Worm (Caenorhabditis elegans): Measurements from ENCODE around the gene rog-1.

Gene rog-1

ce11 chrII:1320412-1320811, 54.4 kb downstream of the rog-1 start (continued):
- peak; percentile 73 for TF ChIP-seq egrh-3 (GFP tag; IDR thresholded peaks at IDR 0.05)
- TF ChIP-seq F39B2.1 (GFP tag; IDR thresholded peaks at IDR 0.05): 0 out of 2 replicates have a peak, but pooled peaks have one; percentile 43
- no peak for TF ChIP-seq T07F8.4 (tag; optimal IDR thresholded peaks at IDR 0.05)
- TF ChIP-seq Y53F4B.3 (GFP tag; IDR thresholded peaks at IDR 0.05): peak; percentile 78; the same call in 1 of the 2 replicates
- TF ChIP-seq athp-1 (tag; optimal IDR thresholded peaks at IDR 0.05): peak; percentile 95
- TF ChIP-seq hrde-1 (tag; optimal IDR thresholded peaks at IDR 0.05; ENCODE audit: borderline replicate concordance): peak; percentile 55
- TF ChIP-seq snpc-1.1 (tag; optimal IDR thresholded peaks at IDR 0.05; ENCODE audit: insufficient read depth): peak; percentile 50
- TF ChIP-seq hlh-26 (GFP tag; conservative IDR thresholded peaks at IDR 0.05): no peak
- peak; percentile 10 for TF ChIP-seq lsy-27 (tag; optimal IDR thresholded peaks at IDR 0.05; ENCODE audit: borderline replicate concordance, insufficient read depth)
- peak; percentile 85 for TF ChIP-seq ztf-6 (GFP tag; IDR thresholded peaks at IDR 0.05)
- peak; percentile 75 for TF ChIP-seq gei-17 (GFP tag; optimal IDR thresholded peaks at IDR 0.05)
- no peak for TF ChIP-seq hlh-12 (tag; optimal IDR thresholded peaks at IDR 0.05)
- peak; percentile 73 for TF ChIP-seq ztf-25 (GFP tag; IDR thresholded peaks at IDR 0.05)
- TF ChIP-seq F22D6.2 (tag; optimal IDR thresholded peaks at IDR 0.05): peak; percentile 49
- TF ChIP-seq nfya-1 (tag; optimal IDR thresholded peaks at IDR 0.05; ENCODE audit: borderline replicate concordance, insufficient read depth): no peak
- no peak for TF ChIP-seq sea-2 (GFP tag; IDR thresholded peaks at IDR 0.05)
- no peak for TF ChIP-seq nhr-179 (tag; optimal IDR thresholded peaks at IDR 0.05)
- peak; percentile 89 for TF ChIP-seq aptf-2 (GFP tag; conservative IDR thresholded peaks at IDR 0.05)
- peak; percentile 80 for TF ChIP-seq F52B5.7 (tag; optimal IDR thresholded peaks at IDR 0.05)
- peak; percentile 75 for TF ChIP-seq ztf-22 (GFP tag; optimal IDR thresholded peaks at IDR 0.05)
- no peak for TF ChIP-seq sdz-38 (tag; optimal IDR thresholded peaks at IDR 0.05)
- TF ChIP-seq lin-35 (GFP tag; optimal IDR thresholded peaks at IDR 0.05): peak; percentile 69 to 98 (median 90)
- TF ChIP-seq nhr-80 (tag; optimal IDR thresholded peaks at IDR 0.05): peak; percentile 75
- TF ChIP-seq let-607 (tag; optimal IDR thresholded peaks at IDR 0.05): peak; percentile 81 to 89
- TF ChIP-seq ama-1 (optimal IDR thresholded peaks at IDR 0.05): peak; percentile 8
- peak in 1 of 2 experiments; percentile 52 for TF ChIP-seq ama-1 (GFP tag; optimal IDR thresholded peaks at IDR 0.05)
- TF ChIP-seq egl-18 (GFP tag; IDR thresholded peaks at IDR 0.05): peak; percentile 81; the same call in 1 of the 2 replicates
- TF ChIP-seq hsf-1 (GFP tag; IDR thresholded peaks at IDR 0.05): peak; percentile 89
- TF ChIP-seq snpc-1.3 (tag; optimal IDR thresholded peaks at IDR 0.05; ENCODE audit: insufficient read depth): peak; percentile 80
- peak; percentile 89 for TF ChIP-seq chd-7 (tag; optimal IDR thresholded peaks at IDR 0.05)
- peak; percentile 85 for TF ChIP-seq ceh-100 (GFP tag; IDR thresholded peaks at IDR 0.05)
- TF ChIP-seq xnd-1 (tag; optimal IDR thresholded peaks at IDR 0.05): peak; percentile 71
- TF ChIP-seq ceh-58 (GFP tag; IDR thresholded peaks at IDR 0.05): peak; percentile 47; the same call in 1 of the 2 replicates
- peak; percentile 88 for TF ChIP-seq somi-1 (GFP tag; optimal IDR thresholded peaks at IDR 0.05)
- TF ChIP-seq attf-3 (GFP tag; conservative IDR thresholded peaks at IDR 0.05): peak; percentile 82
- no peak for TF ChIP-seq fkh-3 (tag; optimal IDR thresholded peaks at IDR 0.05)
- peak; percentile 96 for TF ChIP-seq hmg-1.2 (GFP tag; IDR thresholded peaks at IDR 0.05)
- TF ChIP-seq Y67H2A.10 (GFP tag; conservative IDR thresholded peaks at IDR 0.05): peak; percentile 90
- TF ChIP-seq B0035.1 (tag; optimal IDR thresholded peaks at IDR 0.05): peak; percentile 46
- TF ChIP-seq dpl-1 (GFP tag; optimal IDR thresholded peaks at IDR 0.05): peak; percentile 97
- TF ChIP-seq lsl-1 (GFP tag; optimal IDR thresholded peaks at IDR 0.05): peak; percentile 84
- no peak for TF ChIP-seq F57A8.1 (GFP tag; optimal IDR thresholded peaks at IDR 0.05)
- no peak for TF ChIP-seq dpff-1 (tag; optimal IDR thresholded peaks at IDR 0.05)
- TF ChIP-seq snpc-4 (GFP tag; optimal IDR thresholded peaks at IDR 0.05): peak; percentile 36
- TF ChIP-seq snpc-4 (tag; optimal IDR thresholded peaks at IDR 0.05): peak; percentile 71 to 85 (median 77)
- peak; percentile 88 for TF ChIP-seq unc-130 (GFP tag; optimal IDR thresholded peaks at IDR 0.05)
- TF ChIP-seq lin-26 (GFP tag; IDR thresholded peaks at IDR 0.05): peak; percentile 81
- TF ChIP-seq akir-1 (GFP tag; optimal IDR thresholded peaks at IDR 0.05): no peak
